Fruit fly (Drosophila melanogaster) Kc167 (cell line): ENCODE data around the gene AstA-R1.

ENCODE experiments used
- Myc ChIP-seq: fragments of >200 bp; optimal IDR thresholded peaks from 2 replicates; lab custom pipeline; 2017; ENCODE audit warnings: missing external identifiers
- Sin3A ChIP-seq: fragments of >200 bp; optimal IDR thresholded peaks from 2 replicates; lab custom pipeline; 2018; ENCODE audit warnings: missing external identifiers
- h ChIP-seq: fragments of >200 bp; optimal IDR thresholded peaks from 3 replicates; lab custom pipeline; 2018; ENCODE audit warnings: missing external identifiers
- insv ChIP-seq: fragments of >200 bp; optimal IDR thresholded peaks from 3 replicates; lab custom pipeline; 2018; ENCODE audit warnings: missing external identifiers
- psq ChIP-seq: fragments of >200 bp; optimal IDR thresholded peaks from 2 replicates; lab custom pipeline; 2017; ENCODE audit warnings: missing external identifiers

DNA sequence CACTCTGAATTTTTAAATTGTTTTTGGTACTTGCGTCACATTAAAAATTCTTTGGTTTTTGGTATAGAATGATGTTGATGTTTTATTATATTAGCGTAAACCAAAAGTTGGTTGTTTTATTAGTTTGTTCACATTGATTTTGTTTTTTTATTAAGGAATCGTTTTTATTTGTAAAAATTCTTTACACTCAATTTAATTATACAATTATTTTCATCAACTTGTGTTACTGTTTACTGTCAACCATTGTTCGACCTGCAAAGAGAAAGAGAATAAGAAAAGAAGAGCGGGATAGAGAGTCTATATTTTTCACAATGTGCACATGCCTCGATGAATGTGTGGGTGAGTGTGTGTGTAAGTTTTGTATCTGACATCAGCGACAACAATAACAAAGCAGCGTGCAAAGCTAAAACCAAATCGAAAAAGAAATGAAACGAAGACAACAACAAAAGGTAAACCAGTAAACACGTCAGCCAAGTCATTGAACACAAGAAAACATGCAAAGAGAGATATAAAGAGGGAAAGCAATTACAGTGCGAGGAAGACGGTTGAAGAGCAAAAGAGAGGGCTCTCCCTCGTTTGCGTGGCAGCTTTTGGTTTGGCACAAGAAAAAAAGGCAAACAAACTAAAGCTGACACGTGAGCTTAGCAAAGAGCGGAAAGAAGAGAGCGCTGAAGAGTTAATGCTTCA lies 102.3 kb downstream of the AstA-R1 start:
- TF ChIP-seq Myc (lab: Kevin White, UChicago) (no peak), Sin3A (lab: Kevin White, UChicago) (no peak), h (lab: Kevin White, UChicago) (no peak), psq (lab: Kevin White, UChicago) (no peak), insv (lab: Kevin White, UChicago) (no peak)
